Worm (Caenorhabditis elegans) whole organism, L4 larva: Measurements from ENCODE around the gene mnk-1.

Experiments used
- F10B5.3 ChIP-seq: sonication (generic microtip); optimal IDR thresholded peaks from 2 replicates; lab custom pipeline; 2016; ENCODE audit warnings: mild to moderate bottlenecking, missing genetic modification characterization, missing compliant biosample characterization
- F44E2.7 ChIP-seq: fragments of 200-800 bp; sonication (Bioruptor generic); IDR thresholded peaks from 2 replicates; pipeline ENCODE4 v2.1.2; 2022; ENCODE audit warnings: missing genetic modification characterization, missing compliant biosample characterization
- Y75B8A.6 ChIP-seq: fragments of 200-800 bp; sonication (Bioruptor generic); IDR thresholded peaks from 2 replicates; pipeline ENCODE4 v1.3.6; 2022; ENCODE audit warnings: missing genetic modification reagents, missing genetic modification characterization, missing compliant biosample characterization
- ZK337.2 ChIP-seq: fragments of 200-800 bp; sonication (Bioruptor generic); IDR thresholded peaks from 2 replicates; pipeline ENCODE4 v1.3.6; 2022; ENCODE audit warnings: missing genetic modification reagents, missing genetic modification characterization, missing compliant biosample characterization
- aha-1 ChIP-seq: fragments of 150-350 bp; peaks from one replicate; lab custom pipeline; 2014; ENCODE audit warnings: missing biosample characterization, missing genetic modification characterization
- attf-4 ChIP-seq: sonication (generic microtip); optimal IDR thresholded peaks from 3 replicates; lab custom pipeline; 2017; ENCODE audit warnings: missing biosample characterization, missing genetic modification characterization
- ceh-20 ChIP-seq: fragments of 200-800 bp; sonication (Bioruptor generic); IDR thresholded peaks from 2 replicates; pipeline ENCODE4 v1.3.6; 2022; ENCODE audit warnings: missing genetic modification reagents, missing genetic modification characterization, missing compliant biosample characterization
- ceh-28 ChIP-seq: fragments of 150-350 bp; optimal IDR thresholded peaks from 2 replicates; lab custom pipeline; 2014; ENCODE audit warnings: missing biosample characterization, missing genetic modification reagents, missing genetic modification characterization
- ceh-32 ChIP-seq: sonication (generic microtip); optimal IDR thresholded peaks from 2 replicates; lab custom pipeline; 2016; ENCODE audit warnings: mild to moderate bottlenecking, missing genetic modification characterization, missing compliant biosample characterization; ENCODE audit not compliant: poor library complexity
- cey-2 ChIP-seq: sonication (generic microtip); optimal IDR thresholded peaks from 3 replicates; lab custom pipeline; 2017; ENCODE audit warnings: missing genetic modification characterization, mild to moderate bottlenecking, missing compliant biosample characterization, antibody characterized with exemption, borderline replicate concordance; ENCODE audit not compliant: insufficient read depth
- daf-19 ChIP-seq: fragments of 200-800 bp; sonication (Bioruptor generic); conservative IDR thresholded peaks from 2 replicates; pipeline ENCODE4 v1.3.6; 2022; ENCODE audit warnings: missing genetic modification characterization, missing compliant biosample characterization
- dmd-6 ChIP-seq: fragments of 200-800 bp; sonication (Bioruptor generic); IDR thresholded peaks from 2 replicates; pipeline ENCODE4 v1.3.6; 2022; ENCODE audit warnings: missing genetic modification reagents, missing genetic modification characterization, missing compliant biosample characterization
- dmd-8 ChIP-seq: fragments of 200-800 bp; sonication (Bioruptor generic); IDR thresholded peaks from 2 replicates; pipeline ENCODE4 v1.3.6; 2022; ENCODE audit warnings: missing genetic modification characterization, missing compliant biosample characterization
- dmd-9 ChIP-seq: fragments of 200-800 bp; sonication (Bioruptor generic); IDR thresholded peaks from 2 replicates; pipeline ENCODE4 v1.3.6; 2022; ENCODE audit warnings: missing genetic modification reagents, missing genetic modification characterization, missing compliant biosample characterization
- dpl-1 ChIP-seq: fragments of 150-350 bp; optimal IDR thresholded peaks from 2 replicates; lab custom pipeline; 2014; ENCODE audit warnings: missing biosample characterization, missing genetic modification reagents, missing genetic modification characterization
- duxl-1 ChIP-seq: sonication (generic microtip); optimal IDR thresholded peaks from 2 replicates; lab custom pipeline; 2016; ENCODE audit warnings: mild to moderate bottlenecking, missing genetic modification characterization, moderate library complexity, missing compliant biosample characterization; ENCODE audit not compliant: poor library complexity
- egl-27 ChIP-seq: sonication (generic microtip); optimal IDR thresholded peaks from 3 replicates; lab custom pipeline; 2017; ENCODE audit warnings: missing biosample characterization, missing genetic modification reagents, missing genetic modification characterization
- hif-1 ChIP-seq, 2 experiments: sonication (generic microtip); optimal IDR thresholded peaks; 2 replicates each; lab custom pipeline; 2016 to 2017; ENCODE audit warnings: missing compliant biosample characterization in 2 of 2, missing genetic modification characterization in 2 of 2, missing genetic modification reagents in 2 of 2, missing genotype in 2 of 2, mild to moderate bottlenecking in 1 of 2
- lim-7 ChIP-seq: fragments of 200-800 bp; sonication (Bioruptor generic); IDR thresholded peaks from 2 replicates; pipeline ENCODE4 v1.3.6; 2022; ENCODE audit warnings: missing genetic modification characterization, missing compliant biosample characterization
- lin-15B ChIP-seq: fragments of 150-350 bp; sonication (generic microtip); optimal IDR thresholded peaks from 3 replicates; lab custom pipeline; 2014; ENCODE audit warnings: missing biosample characterization, missing genetic modification characterization
- lin-39 ChIP-seq: fragments of 150-350 bp; optimal IDR thresholded peaks from 2 replicates; lab custom pipeline; 2014; ENCODE audit warnings: missing biosample characterization, missing genetic modification reagents, missing genetic modification characterization
- lir-3 ChIP-seq: sonication (generic microtip); optimal IDR thresholded peaks from 2 replicates; lab custom pipeline; 2016; ENCODE audit warnings: mild to moderate bottlenecking, missing genetic modification characterization, missing compliant biosample characterization
- lsy-2 ChIP-seq, 2 experiments: fragments of 150-350 bp in 1 of 2; sonication (generic microtip) in 1 of 2; optimal IDR thresholded peaks; 2 replicates each; lab custom pipeline; 2014 to 2017; ENCODE audit warnings: missing biosample characterization in 2 of 2, missing genetic modification characterization in 2 of 2
- madf-9 ChIP-seq: fragments of 200-800 bp; sonication (Bioruptor generic); conservative IDR thresholded peaks from 2 replicates; pipeline ENCODE4 v1.3.6; 2022; ENCODE audit warnings: missing genetic modification reagents, missing genetic modification characterization, missing compliant biosample characterization
- mdt-29 ChIP-seq: fragments of 200-800 bp; sonication (Bioruptor generic); IDR thresholded peaks from 2 replicates; pipeline ENCODE4 v1.3.6; 2022; ENCODE audit warnings: missing genetic modification reagents, missing genetic modification characterization, missing compliant biosample characterization
- mep-1 ChIP-seq: fragments of 150-350 bp; sonication (generic microtip); optimal IDR thresholded peaks from 3 replicates; lab custom pipeline; 2014; ENCODE audit warnings: missing biosample characterization, missing genetic modification characterization
- mes-2 ChIP-seq: sonication (generic microtip); optimal IDR thresholded peaks from 2 replicates; lab custom pipeline; 2016; ENCODE audit warnings: missing genotype, mild to moderate bottlenecking, missing genetic modification characterization, missing compliant biosample characterization; ENCODE audit not compliant: poor library complexity, severe bottlenecking
- mxl-2 ChIP-seq: fragments of 200-800 bp; sonication (Bioruptor generic); conservative IDR thresholded peaks from 2 replicates; pipeline ENCODE4 v1.3.6; 2022; ENCODE audit warnings: missing genetic modification reagents, missing genetic modification characterization, missing compliant biosample characterization
- mxl-3 ChIP-seq: fragments of 200-800 bp; sonication (Bioruptor generic); optimal IDR thresholded peaks from 2 replicates; lab custom pipeline; 2018; ENCODE audit warnings: mild to moderate bottlenecking, missing genetic modification characterization, missing compliant biosample characterization
- nhr-10 ChIP-seq: fragments of 150-350 bp; optimal IDR thresholded peaks from 2 replicates; lab custom pipeline; 2014; ENCODE audit warnings: missing biosample characterization, missing genetic modification characterization
- nhr-102 ChIP-seq: sonication (generic microtip); optimal IDR thresholded peaks from 2 replicates; lab custom pipeline; 2016; ENCODE audit warnings: mild to moderate bottlenecking, missing genetic modification characterization, moderate library complexity, missing compliant biosample characterization
- nhr-11 ChIP-seq: fragments of 150-350 bp; optimal IDR thresholded peaks from 2 replicates; lab custom pipeline; 2014; ENCODE audit warnings: missing biosample characterization, missing genetic modification characterization
- nhr-237 ChIP-seq: sonication (generic microtip); optimal IDR thresholded peaks from 2 replicates; lab custom pipeline; 2017; ENCODE audit warnings: missing biosample characterization, missing genetic modification characterization
- nhr-25 ChIP-seq: sonication (generic microtip); optimal IDR thresholded peaks from 2 replicates; lab custom pipeline; 2017; ENCODE audit warnings: missing genetic modification characterization, mild to moderate bottlenecking, missing compliant biosample characterization, antibody characterized with exemption, moderate library complexity, borderline replicate concordance; ENCODE audit not compliant: insufficient read depth
- nhr-28 ChIP-seq: fragments of 150-350 bp; optimal IDR thresholded peaks from 2 replicates; lab custom pipeline; 2014; ENCODE audit warnings: missing biosample characterization, missing genetic modification characterization
- nhr-41 ChIP-seq: fragments of 200-800 bp; sonication (Bioruptor generic); IDR thresholded peaks from 2 replicates; pipeline ENCODE4 v1.3.6; 2022; ENCODE audit warnings: missing genetic modification reagents, missing genetic modification characterization, missing compliant biosample characterization
- nhr-48 ChIP-seq: sonication (generic microtip); optimal IDR thresholded peaks from 2 replicates; lab custom pipeline; 2016; ENCODE audit warnings: mild to moderate bottlenecking, missing genetic modification characterization, missing compliant biosample characterization
- nhr-6 ChIP-seq: fragments of 150-350 bp; optimal IDR thresholded peaks from 2 replicates; lab custom pipeline; 2014; ENCODE audit warnings: missing biosample characterization, missing genetic modification characterization
- nhr-77 ChIP-seq: fragments of 150-350 bp; optimal IDR thresholded peaks from 2 replicates; lab custom pipeline; 2014; ENCODE audit warnings: missing biosample characterization, missing genetic modification characterization
- php-3 ChIP-seq: fragments of 200-800 bp; sonication (Bioruptor generic); IDR thresholded peaks from 2 replicates; pipeline ENCODE4 v1.3.6; 2022; ENCODE audit warnings: missing genetic modification reagents, missing genetic modification characterization, missing compliant biosample characterization
- rbr-2 ChIP-seq: sonication (generic microtip); optimal IDR thresholded peaks from 2 replicates; lab custom pipeline; 2016; ENCODE audit warnings: missing genotype, missing genetic modification characterization, missing compliant biosample characterization
- saeg-2 ChIP-seq: fragments of 200-800 bp; sonication (Bioruptor generic); IDR thresholded peaks from 2 replicates; pipeline ENCODE4 v1.3.6; 2022; ENCODE audit warnings: missing genetic modification reagents, missing genetic modification characterization, missing compliant biosample characterization
- sdz-12 ChIP-seq: fragments of 200-800 bp; sonication (Bioruptor generic); optimal IDR thresholded peaks from 2 replicates; lab custom pipeline; 2018; ENCODE audit warnings: mild to moderate bottlenecking, missing genetic modification characterization, missing compliant biosample characterization
- set-16 ChIP-seq: fragments of 200-800 bp; sonication (Bioruptor generic); IDR thresholded peaks from 2 replicates; pipeline ENCODE4 v1.3.6; 2022; ENCODE audit warnings: missing genetic modification reagents, missing genetic modification characterization, missing compliant biosample characterization
- skn-1 ChIP-seq: fragments of 150-350 bp; optimal IDR thresholded peaks from 2 replicates; lab custom pipeline; 2014; ENCODE audit warnings: missing biosample characterization, missing genetic modification characterization
- snpc-1.2 ChIP-seq: fragments of 200-800 bp; sonication (Bioruptor generic); IDR thresholded peaks from 2 replicates; pipeline ENCODE4 v1.3.6; 2022; ENCODE audit warnings: missing genetic modification reagents, missing genetic modification characterization, missing compliant biosample characterization
- snpc-4 ChIP-seq: fragments of 150-350 bp; optimal IDR thresholded peaks from 2 replicates; lab custom pipeline; 2014; ENCODE audit warnings: missing biosample characterization, missing genetic modification characterization
- spr-3 ChIP-seq: fragments of 200-800 bp; sonication (Bioruptor generic); optimal IDR thresholded peaks from 2 replicates; lab custom pipeline; 2018; ENCODE audit warnings: mild to moderate bottlenecking, missing genetic modification characterization, missing compliant biosample characterization
- vab-7 ChIP-seq: fragments of 200-800 bp; sonication (Bioruptor generic); IDR thresholded peaks from 2 replicates; pipeline ENCODE4 v1.3.6; 2022; ENCODE audit warnings: missing genetic modification reagents, missing genetic modification characterization, missing compliant biosample characterization
- zfp-3 ChIP-seq: fragments of 200-800 bp; sonication (Bioruptor generic); conservative IDR thresholded peaks from 2 replicates; pipeline ENCODE4 v1.3.6; 2022; ENCODE audit warnings: missing genetic modification reagents, missing genetic modification characterization, missing compliant biosample characterization
- ztf-11 ChIP-seq: fragments of 150-350 bp; optimal IDR thresholded peaks from 2 replicates; lab custom pipeline; 2014; ENCODE audit warnings: missing biosample characterization, missing genetic modification characterization
- ztf-7 ChIP-seq: fragments of 150-350 bp; optimal IDR thresholded peaks from 2 replicates; lab custom pipeline; 2014; ENCODE audit warnings: missing biosample characterization, missing genetic modification characterization

Gene mnk-1

ce11 chrII:10501578-10501977, 53.3 kb downstream of the mnk-1 start (continued):
- TF ChIP-seq Y75B8A.6 (GFP tag; lab: Robert Waterston, UW) = no peak
- TF ChIP-seq mes-2 (tag; lab: Kevin White, UChicago) = peak; percentile 54
- no peak for TF ChIP-seq egl-27 (tag; lab: Kevin White, UChicago)
- TF ChIP-seq nhr-11 = peak; percentile 79
- TF ChIP-seq nhr-25 (tag; lab: Kevin White, UChicago) = peak; percentile 77
- TF ChIP-seq ceh-32 = no peak
- no peak for TF ChIP-seq set-16 (GFP tag; lab: Robert Waterston, UW)
- TF ChIP-seq lsy-2 (tag; optimal IDR thresholded peaks at IDR 0.05; lab: Kevin White, UChicago) = peak; percentile 44 to 52
- TF ChIP-seq nhr-6 (tag; lab: Kevin White, UChicago) = no peak
- no peak for TF ChIP-seq attf-4 (tag; lab: Kevin White, UChicago)
- TF ChIP-seq dmd-8 = 0 out of 2 replicates have a peak, but pooled peaks have one; percentile 37
- no peak for TF ChIP-seq snpc-1.2 (GFP tag; lab: Robert Waterston, UW)
- TF ChIP-seq nhr-28 = peak; percentile 64
- peak; percentile 92 for TF ChIP-seq aha-1
- no peak for TF ChIP-seq madf-9 (GFP tag; lab: Robert Waterston, UW)
- no peak for TF ChIP-seq nhr-102
- no peak for TF ChIP-seq spr-3
- TF ChIP-seq nhr-237 (tag; lab: Kevin White, UChicago) = no peak
- TF ChIP-seq nhr-10 (tag; lab: Kevin White, UChicago) = no peak
- TF ChIP-seq vab-7 (GFP tag; lab: Robert Waterston, UW) = no peak
- no peak for TF ChIP-seq saeg-2 (GFP tag; lab: Robert Waterston, UW)
- TF ChIP-seq php-3 (GFP tag; lab: Robert Waterston, UW) = no peak
- peak; percentile 36 for TF ChIP-seq duxl-1 (tag; lab: Kevin White, UChicago)
- TF ChIP-seq nhr-41 (GFP tag; lab: Robert Waterston, UW) = no peak
- TF ChIP-seq ztf-11 (tag; lab: Kevin White, UChicago) = no peak
- no peak for TF ChIP-seq lin-15B (tag; lab: Kevin White, UChicago)
- no peak for TF ChIP-seq lin-39 (tag; lab: Kevin White, UChicago)
- peak; percentile 91 for TF ChIP-seq mxl-3 (GFP tag; lab: Kevin White, UChicago)
- TF ChIP-seq hif-1 (tag; optimal IDR thresholded peaks at IDR 0.05; lab: Kevin White, UChicago) = peak in 1 of 2 experiments; percentile 38
- TF ChIP-seq sdz-12 (GFP tag; lab: Kevin White, UChicago) = no peak
- TF ChIP-seq ZK337.2 (GFP tag; lab: Robert Waterston, UW) = no peak
- no peak for TF ChIP-seq snpc-4
- TF ChIP-seq ceh-20 (GFP tag; lab: Robert Waterston, UW) = no peak
- no peak for TF ChIP-seq dmd-6 (GFP tag; lab: Robert Waterston, UW)
- TF ChIP-seq ceh-28 (tag; lab: Kevin White, UChicago) = no peak
- TF ChIP-seq nhr-48 (tag; lab: Kevin White, UChicago) = peak; percentile 29
- TF ChIP-seq daf-19 (GFP tag; lab: Robert Waterston, UW) = no peak
- no peak for TF ChIP-seq F10B5.3
- peak; percentile 25 for TF ChIP-seq nhr-77 (tag; lab: Kevin White, UChicago)
- TF ChIP-seq dpl-1 (GFP tag; lab: Kevin White, UChicago) = no peak
- no peak for TF ChIP-seq ztf-7 (tag; lab: Kevin White, UChicago)
- TF ChIP-seq mxl-2 (GFP tag; lab: Robert Waterston, UW) = no peak
- TF ChIP-seq lir-3 (tag; lab: Kevin White, UChicago) = no peak
- no peak for TF ChIP-seq F44E2.7
- no peak for TF ChIP-seq cey-2 (tag; lab: Kevin White, UChicago)
- no peak for TF ChIP-seq skn-1
- TF ChIP-seq dmd-9 (GFP tag; lab: Robert Waterston, UW) = no peak
- TF ChIP-seq lim-7 (GFP tag; lab: Robert Waterston, UW) = no peak
- TF ChIP-seq rbr-2 = peak; percentile 33
- TF ChIP-seq mep-1 (tag; lab: Kevin White, UChicago) = peak; percentile 53
- TF ChIP-seq mdt-29 = no peak
- TF ChIP-seq zfp-3 (GFP tag; lab: Robert Waterston, UW) = no peak
